Fruit fly (Drosophila melanogaster) whole organism: ENCODE measurements around the gene Mp.

Experiments
- CG8478 ChIP-seq: fragments of >200 bp; optimal IDR thresholded peaks from 2 replicates; lab custom pipeline; 2018; ENCODE audit warnings: inconsistent platforms
- Dll ChIP-seq: fragments of >200 bp; optimal IDR thresholded peaks from 2 replicates; lab custom pipeline; 2017
- pan ChIP-seq: fragments of >200 bp; optimal IDR thresholded peaks from 2 replicates; lab custom pipeline; 2017
- psq ChIP-seq: fragments of >200 bp; optimal IDR thresholded peaks from 2 replicates; lab custom pipeline; 2017
- usp ChIP-seq: fragments of >200 bp; optimal IDR thresholded peaks from 2 replicates; lab custom pipeline; 2017; ENCODE audit warnings: missing biosample characterization, missing genetic modification characterization, mixed read lengths

dm6 chr3L:6972367-6972766, 26.3 kb upstream of the Mp start, which contains the start of gene CG10063:
- no peak for TF ChIP-seq Dll (lab: Kevin White, UChicago)
- TF ChIP-seq psq (lab: Kevin White, UChicago), result no peak
- no peak for TF ChIP-seq pan (lab: Kevin White, UChicago)
- no peak for TF ChIP-seq usp (GFP tag; lab: Kevin White, UChicago)
- TF ChIP-seq CG8478 (lab: Kevin White, UChicago), result no peak
